Worm (Caenorhabditis elegans) whole organism, L3 larva: ENCODE data around the gene col-39.

ENCODE experiments used
- ceh-82 ChIP-seq: fragments of 150-350 bp; optimal IDR thresholded peaks from 2 replicates; lab custom pipeline; 2014; ENCODE audit warnings: missing biosample characterization, missing genetic modification characterization
- ceh-9 ChIP-seq: sonication (generic microtip); optimal IDR thresholded peaks from 2 replicates; lab custom pipeline; 2018; ENCODE audit warnings: missing biosample characterization, missing genetic modification characterization
- elt-1 ChIP-seq: fragments of 150-350 bp; optimal IDR thresholded peaks from 2 replicates; lab custom pipeline; 2014; ENCODE audit warnings: missing biosample characterization, missing genetic modification characterization
- elt-3 ChIP-seq, 3 experiments: fragments of 150-350 bp in 1 of 3; sonication (generic microtip) in 2 of 3; optimal IDR thresholded peaks; 2 replicates in 2 of 3; 4 replicates in 1 of 3; lab custom pipeline; 2014 to 2017; ENCODE audit warnings: missing biosample characterization in 3 of 3, missing genetic modification characterization in 3 of 3
- eor-1 ChIP-seq, 2 experiments: fragments of 150-350 bp; optimal IDR thresholded peaks; 2 replicates each; lab custom pipeline; 2014 to 2018; ENCODE audit warnings: missing biosample characterization in 2 of 2, missing genetic modification characterization in 2 of 2
- fkh-10 ChIP-seq: sonication (generic microtip); optimal IDR thresholded peaks from 2 replicates; lab custom pipeline; 2017; ENCODE audit warnings: missing biosample characterization, missing genetic modification reagents, missing genetic modification characterization
- fkh-2 ChIP-seq: fragments of 150-350 bp; optimal IDR thresholded peaks from 2 replicates; lab custom pipeline; 2014; ENCODE audit warnings: missing biosample characterization, missing genetic modification reagents, missing genetic modification characterization
- hmg-11 ChIP-seq: sonication (generic microtip); optimal IDR thresholded peaks from 2 replicates; lab custom pipeline; 2016; ENCODE audit warnings: missing genetic modification characterization, missing compliant biosample characterization
- lin-15B ChIP-seq: fragments of 150-350 bp; optimal IDR thresholded peaks from 2 replicates; lab custom pipeline; 2014; ENCODE audit warnings: missing biosample characterization, missing genetic modification characterization
- lin-39 ChIP-seq: fragments of 150-350 bp; optimal IDR thresholded peaks from 2 replicates; lab custom pipeline; 2018; ENCODE audit warnings: missing biosample characterization, missing genetic modification reagents, missing genetic modification characterization
- nfya-1 ChIP-seq: sonication (generic microtip); optimal IDR thresholded peaks from 2 replicates; lab custom pipeline; 2017; ENCODE audit warnings: missing genetic modification characterization, mild to moderate bottlenecking, missing compliant biosample characterization, antibody characterized with exemption, moderate library complexity; ENCODE audit not compliant: insufficient read depth
- nhr-25 ChIP-seq: sonication (generic microtip); optimal IDR thresholded peaks from 2 replicates; lab custom pipeline; 2017; ENCODE audit warnings: missing biosample characterization, missing genetic modification characterization
- nhr-43 ChIP-seq: sonication (generic microtip); optimal IDR thresholded peaks from 2 replicates; lab custom pipeline; 2016; ENCODE audit warnings: mild to moderate bottlenecking, missing genetic modification characterization, missing compliant biosample characterization; ENCODE audit not compliant: poor library complexity, severe bottlenecking
- pha-4 ChIP-seq: fragments of 150-350 bp; optimal IDR thresholded peaks from 2 replicates; lab custom pipeline; 2014; ENCODE audit warnings: missing biosample characterization, missing genetic modification reagents, missing genetic modification characterization
- ztf-11 ChIP-seq: fragments of 150-350 bp; optimal IDR thresholded peaks from 2 replicates; lab custom pipeline; 2014; ENCODE audit warnings: missing biosample characterization, missing genetic modification characterization

col-39 gene

ce11 chrII:10744801-10745200, 40.1 kb downstream of the col-39 start:
- TF ChIP-seq lin-15B (peak; percentile 18), lin-39 (tag; lab: Kevin White, UChicago) (peak; percentile 81), nfya-1 (tag; lab: Kevin White, UChicago) (peak; percentile 44), nhr-25 (tag; lab: Kevin White, UChicago) (no peak), pha-4 (no peak), ceh-9 (tag; lab: Kevin White, UChicago) (no peak), fkh-2 (tag; lab: Kevin White, UChicago) (no peak), hmg-11 (tag; lab: Kevin White, UChicago) (peak; percentile 44)

ce11 chrII:10753694-10754093, 49.0 kb downstream of the col-39 start:
- TF ChIP-seq elt-3 (tag; optimal IDR thresholded peaks at IDR 0.05; lab: Kevin White, UChicago) (no peak), fkh-10 (GFP tag; lab: Kevin White, UChicago) (peak; percentile 94)
- TF ChIP-seq, all 47 proteins: peak for 1

ce11 chrII:10755455-10755854, 50.7 kb downstream of the col-39 start:
- no peak for TF ChIP-seq nhr-43 (tag; lab: Kevin White, UChicago)
- no peak for TF ChIP-seq eor-1 (tag; optimal IDR thresholded peaks at IDR 0.05; lab: Kevin White, UChicago)
- TF ChIP-seq hmg-11 (tag; lab: Kevin White, UChicago): peak; percentile 33
- TF ChIP-seq ztf-11 (tag; lab: Kevin White, UChicago): no peak
- no peak for TF ChIP-seq elt-1 (tag; lab: Kevin White, UChicago)
- TF ChIP-seq ceh-82 (tag; lab: Kevin White, UChicago): no peak
